Worm (Caenorhabditis elegans): Measurements from ENCODE around the gene unc-83.

ce11 chrV:6450129-6451011 is 14.5 kb upstream of the unc-83 start, which contains the start of gene acl-8:
- TF ChIP-seq hlh-6 (tag; optimal IDR thresholded peaks at IDR 0.05) (no peak), fkh-6 (tag; optimal IDR thresholded peaks at IDR 0.05) (no peak), madf-2 (tag; optimal IDR thresholded peaks at IDR 0.05) (no peak), hlh-15 (tag; optimal IDR thresholded peaks at IDR 0.05) (no peak), sox-4 (tag; optimal IDR thresholded peaks at IDR 0.05) (no peak), ceh-9 (tag; optimal IDR thresholded peaks at IDR 0.05) (no peak), Y22D7AL.16 (tag; optimal IDR thresholded peaks at IDR 0.05) (no peak), fkh-10 (GFP tag; optimal IDR thresholded peaks at IDR 0.05) (no peak), unc-3 (GFP tag; conservative IDR thresholded peaks at IDR 0.05) (no peak), unc-3 (tag; optimal IDR thresholded peaks at IDR 0.05) (no peak), hlh-8 (tag; optimal IDR thresholded peaks at IDR 0.05) (no peak), rnt-1 (tag; optimal IDR thresholded peaks at IDR 0.05) (no peak)
